Fruit fly (Drosophila melanogaster) whole organism, embryonic: ENCODE data around the gene RanGAP.

Source experiments
- Aef1 ChIP-seq: fragments of 200-800 bp; sonication (Bioruptor generic); IDR thresholded peaks from 3 replicates; pipeline ENCODE4 v1.3.6; 2022; ENCODE audit warnings: missing biosample characterization, missing genetic modification characterization
- Antp ChIP-seq: fragments of 200-800 bp; sonication (Bioruptor generic); optimal IDR thresholded peaks from 3 replicates; lab custom pipeline; 2016; ENCODE audit warnings: missing biosample characterization, missing genetic modification characterization
- CG11085 ChIP-seq: fragments of 200-800 bp; sonication (Bioruptor generic); IDR thresholded peaks from 2 replicates; pipeline ENCODE4 v1.3.6; 2022; ENCODE audit warnings: missing biosample characterization, missing genetic modification characterization
- CG18262 ChIP-seq: fragments of 200-800 bp; optimal IDR thresholded peaks from 3 replicates; lab custom pipeline; 2019; ENCODE audit warnings: missing biosample characterization, mild to moderate bottlenecking, missing genetic modification characterization, moderate library complexity
- CG18476 ChIP-seq: fragments of 200-800 bp; sonication (Bioruptor generic); optimal IDR thresholded peaks from 2 replicates; lab custom pipeline; 2016; ENCODE audit warnings: missing biosample characterization, mild to moderate bottlenecking, missing genetic modification characterization
- CG34224 ChIP-seq: fragments of 200-800 bp; sonication (Bioruptor generic); IDR thresholded peaks from 3 replicates; pipeline ENCODE4 v1.3.6; 2022; ENCODE audit warnings: missing biosample characterization, missing genetic modification characterization; ENCODE audit not compliant: partially characterized antibody
- CG3847 ChIP-seq: fragments of 200-800 bp; sonication (Bioruptor generic); IDR thresholded peaks from 2 replicates; pipeline ENCODE4 v1.3.6; 2022; ENCODE audit warnings: missing biosample characterization, missing genetic modification characterization
- CG3995 ChIP-seq: fragments of 200-800 bp; sonication (Bioruptor generic); optimal IDR thresholded peaks from 3 replicates; lab custom pipeline; 2016; ENCODE audit warnings: missing biosample characterization, missing genetic modification characterization
- CG6254 ChIP-seq: fragments of 200-800 bp; sonication (Bioruptor generic); optimal IDR thresholded peaks from 3 replicates; lab custom pipeline; 2017; ENCODE audit warnings: mild to moderate bottlenecking, missing biosample characterization, missing genetic modification reagents, missing genetic modification characterization
- CG7357 ChIP-seq: fragments of 200-800 bp; sonication (Bioruptor generic); IDR thresholded peaks from 3 replicates; pipeline ENCODE4 v1.3.6; 2022; ENCODE audit warnings: missing biosample characterization, missing genetic modification characterization
- CG7556 ChIP-seq: fragments of 200-800 bp; sonication (Bioruptor generic); optimal IDR thresholded peaks from 2 replicates; lab custom pipeline; 2017; ENCODE audit warnings: missing biosample characterization, mild to moderate bottlenecking, missing genetic modification characterization
- CG7839 ChIP-seq: fragments of 200-800 bp; sonication (Bioruptor generic); optimal IDR thresholded peaks from 3 replicates; lab custom pipeline; 2018; ENCODE audit warnings: missing biosample characterization, mild to moderate bottlenecking, missing genetic modification characterization, moderate library complexity
- CG8290 ChIP-seq, 3 experiments: fragments of 200-800 bp; sonication (Bioruptor generic); optimal IDR thresholded peaks; 2 replicates each; lab custom pipeline; 2016 to 2019; ENCODE audit warnings: missing biosample characterization in 3 of 3, missing genetic modification characterization in 3 of 3, mild to moderate bottlenecking in 2 of 3, moderate library complexity in 1 of 3
- D ChIP-seq, 2 experiments: fragments of 200-800 bp in 1 of 2; fragments of >200 bp in 1 of 2; sonication (Bioruptor generic) in 1 of 2; optimal IDR thresholded peaks; 2 replicates in 1 of 2; 3 replicates in 1 of 2; lab custom pipeline; 2017; ENCODE audit warnings: mild to moderate bottlenecking in 1 of 2, missing biosample characterization in 1 of 2, missing genetic modification characterization in 1 of 2, missing genetic modification reagents in 1 of 2
- D19A ChIP-seq: fragments of 200-800 bp; optimal IDR thresholded peaks from 3 replicates; lab custom pipeline; 2019; ENCODE audit warnings: missing biosample characterization, mild to moderate bottlenecking, missing genetic modification characterization, moderate library complexity
- H2.0 ChIP-seq: fragments of 200-800 bp; sonication (Bioruptor generic); IDR thresholded peaks from 2 replicates; pipeline ENCODE4 v1.3.6; 2022; ENCODE audit warnings: missing biosample characterization, missing genetic modification characterization
- HmgZ ChIP-seq: fragments of 200-800 bp; sonication (Bioruptor generic); optimal IDR thresholded peaks from 2 replicates; lab custom pipeline; 2018; ENCODE audit warnings: missing biosample characterization, mild to moderate bottlenecking, missing genetic modification characterization
- Hmr ChIP-seq: fragments of 200-800 bp; sonication (Bioruptor generic); optimal IDR thresholded peaks from 3 replicates; lab custom pipeline; 2017; ENCODE audit warnings: mild to moderate bottlenecking, missing biosample characterization, missing genetic modification reagents, missing genetic modification characterization
- Hr39 ChIP-seq: fragments of >200 bp; optimal IDR thresholded peaks from 2 replicates; lab custom pipeline; 2017
- Hr51 ChIP-seq, 2 experiments: fragments of 200-800 bp; sonication (Bioruptor generic); optimal IDR thresholded peaks; 2 replicates in 1 of 2; 3 replicates in 1 of 2; lab custom pipeline; 2016 to 2018; ENCODE audit warnings: missing biosample characterization in 2 of 2, missing genetic modification characterization in 2 of 2, mild to moderate bottlenecking in 1 of 2, moderate library complexity in 1 of 2
- Lim3 ChIP-seq: fragments of 200-800 bp; sonication (Bioruptor generic); IDR thresholded peaks from 2 replicates; pipeline ENCODE4 v1.3.6; 2022; ENCODE audit warnings: missing biosample characterization, missing genetic modification characterization
- Med ChIP-seq: fragments of 200-800 bp; sonication (Bioruptor generic); peaks from one replicate; lab custom pipeline; 2016; ENCODE audit warnings: missing biosample characterization, missing genetic modification characterization, mild to moderate bottlenecking, inconsistent platforms, moderate library complexity
- Mrtf ChIP-seq: fragments of 200-800 bp; sonication (Bioruptor generic); IDR thresholded peaks from 3 replicates; pipeline ENCODE4 v1.3.6; 2022; ENCODE audit warnings: missing biosample characterization, missing genetic modification characterization
- PHDP ChIP-seq: fragments of 200-800 bp; sonication (Bioruptor generic); optimal IDR thresholded peaks from 3 replicates; lab custom pipeline; 2018; ENCODE audit warnings: missing biosample characterization, mild to moderate bottlenecking, missing genetic modification characterization, moderate library complexity
- Sox102F ChIP-seq: fragments of 200-800 bp; sonication (Bioruptor generic); optimal IDR thresholded peaks from 2 replicates; lab custom pipeline; 2018; ENCODE audit warnings: missing biosample characterization, mild to moderate bottlenecking, missing genetic modification characterization, moderate library complexity
- az2 ChIP-seq: fragments of 200-800 bp; sonication (Bioruptor generic); optimal IDR thresholded peaks from 3 replicates; lab custom pipeline; 2016; ENCODE audit warnings: missing biosample characterization, missing genetic modification characterization
- danr ChIP-seq: fragments of 200-800 bp; sonication (Bioruptor generic); IDR thresholded peaks from 2 replicates; pipeline ENCODE4 v1.3.6; 2022; ENCODE audit warnings: missing biosample characterization, missing genetic modification characterization
- dmrt99B ChIP-seq: fragments of 200-800 bp; sonication (Bioruptor generic); optimal IDR thresholded peaks from 2 replicates; lab custom pipeline; 2018; ENCODE audit warnings: missing biosample characterization, mild to moderate bottlenecking, missing genetic modification characterization, moderate library complexity
- fd96Cb ChIP-seq: fragments of 200-800 bp; sonication (Bioruptor generic); optimal IDR thresholded peaks from 2 replicates; lab custom pipeline; 2018; ENCODE audit warnings: missing biosample characterization, mild to moderate bottlenecking, missing genetic modification characterization, moderate library complexity
- fu2 ChIP-seq: fragments of 200-800 bp; sonication (Bioruptor generic); optimal IDR thresholded peaks from 2 replicates; lab custom pipeline; 2016; ENCODE audit warnings: missing biosample characterization, missing genetic modification characterization
- gcm ChIP-seq: fragments of 200-800 bp; sonication (Bioruptor generic); optimal IDR thresholded peaks from 2 replicates; lab custom pipeline; 2019; ENCODE audit warnings: missing biosample characterization, mild to moderate bottlenecking, missing genetic modification characterization, moderate library complexity
- jing ChIP-seq: fragments of 200-800 bp; sonication (Bioruptor generic); optimal IDR thresholded peaks from 2 replicates; lab custom pipeline; 2018; ENCODE audit warnings: missing biosample characterization, mild to moderate bottlenecking, missing genetic modification characterization
- kah ChIP-seq: fragments of 200-800 bp; sonication (Bioruptor generic); optimal IDR thresholded peaks from 2 replicates; lab custom pipeline; 2018; ENCODE audit warnings: missing biosample characterization, mild to moderate bottlenecking, missing genetic modification characterization
- lola ChIP-seq, 3 experiments: fragments of >200 bp in 2 of 3; fragments of 200-800 bp in 1 of 3; sonication (Bioruptor generic) in 1 of 3; optimal IDR thresholded peaks; 2 replicates each; lab custom pipeline; 2017 to 2019; ENCODE audit warnings: missing biosample characterization in 3 of 3, missing genetic modification characterization in 3 of 3, mild to moderate bottlenecking in 1 of 3, moderate library complexity in 1 of 3
- oc ChIP-seq: fragments of 200-800 bp; sonication (Bioruptor generic); optimal IDR thresholded peaks from 2 replicates; lab custom pipeline; 2018; ENCODE audit warnings: missing biosample characterization, mild to moderate bottlenecking, missing genetic modification characterization, moderate library complexity
- pan ChIP-seq, 4 experiments: fragments of >200 bp in 3 of 4; fragments of 200-800 bp in 1 of 4; sonication (Bioruptor generic) in 1 of 4; optimal IDR thresholded peaks in 3 of 4; IDR thresholded peaks in 1 of 4; 2 replicates each; pipeline versions ENCODE4 v1.3.6 to Lab custom; 2017 to 2022; ENCODE audit warnings: missing biosample characterization in 2 of 4, missing genetic modification characterization in 2 of 4, mixed read lengths in 1 of 4
- pho ChIP-seq: fragments of 200-800 bp; sonication (Bioruptor generic); optimal IDR thresholded peaks from 2 replicates; lab custom pipeline; 2016; ENCODE audit warnings: missing biosample characterization, missing genetic modification characterization
- psq ChIP-seq: fragments of 200-800 bp; sonication (Bioruptor generic); optimal IDR thresholded peaks from 2 replicates; lab custom pipeline; 2017; ENCODE audit warnings: missing biosample characterization, missing genetic modification characterization
- scrt ChIP-seq: fragments of 200-800 bp; sonication (Bioruptor generic); optimal IDR thresholded peaks from 2 replicates; lab custom pipeline; 2018; ENCODE audit warnings: missing biosample characterization, mild to moderate bottlenecking, missing genetic modification characterization, moderate library complexity
- sens ChIP-seq: fragments of 200-800 bp; sonication (Bioruptor generic); peaks from one replicate; lab custom pipeline; 2016; ENCODE audit warnings: missing biosample characterization, missing genetic modification characterization
- seq ChIP-seq: fragments of 200-800 bp; sonication (Bioruptor generic); IDR thresholded peaks from 2 replicates; pipeline ENCODE4 v1.3.6; 2022; ENCODE audit warnings: missing biosample characterization, missing genetic modification characterization
- slbo ChIP-seq: fragments of 200-800 bp; sonication (Bioruptor generic); IDR thresholded peaks from 2 replicates; pipeline ENCODE4 v1.3.6; 2022; ENCODE audit warnings: missing biosample characterization, missing genetic modification characterization
- tap ChIP-seq: fragments of 200-800 bp; optimal IDR thresholded peaks from 3 replicates; lab custom pipeline; 2019; ENCODE audit warnings: missing biosample characterization, mild to moderate bottlenecking, missing genetic modification characterization, moderate library complexity
- zen ChIP-seq: fragments of 200-800 bp; sonication (Bioruptor generic); optimal IDR thresholded peaks from 3 replicates; lab custom pipeline; 2018; ENCODE audit warnings: missing biosample characterization, mild to moderate bottlenecking, missing genetic modification characterization, moderate library complexity
- zfh2 ChIP-seq: fragments of 200-800 bp; sonication (Bioruptor generic); optimal IDR thresholded peaks from 2 replicates; lab custom pipeline; 2016; ENCODE audit warnings: missing biosample characterization, missing genetic modification characterization

Gene RanGAP

DNA sequence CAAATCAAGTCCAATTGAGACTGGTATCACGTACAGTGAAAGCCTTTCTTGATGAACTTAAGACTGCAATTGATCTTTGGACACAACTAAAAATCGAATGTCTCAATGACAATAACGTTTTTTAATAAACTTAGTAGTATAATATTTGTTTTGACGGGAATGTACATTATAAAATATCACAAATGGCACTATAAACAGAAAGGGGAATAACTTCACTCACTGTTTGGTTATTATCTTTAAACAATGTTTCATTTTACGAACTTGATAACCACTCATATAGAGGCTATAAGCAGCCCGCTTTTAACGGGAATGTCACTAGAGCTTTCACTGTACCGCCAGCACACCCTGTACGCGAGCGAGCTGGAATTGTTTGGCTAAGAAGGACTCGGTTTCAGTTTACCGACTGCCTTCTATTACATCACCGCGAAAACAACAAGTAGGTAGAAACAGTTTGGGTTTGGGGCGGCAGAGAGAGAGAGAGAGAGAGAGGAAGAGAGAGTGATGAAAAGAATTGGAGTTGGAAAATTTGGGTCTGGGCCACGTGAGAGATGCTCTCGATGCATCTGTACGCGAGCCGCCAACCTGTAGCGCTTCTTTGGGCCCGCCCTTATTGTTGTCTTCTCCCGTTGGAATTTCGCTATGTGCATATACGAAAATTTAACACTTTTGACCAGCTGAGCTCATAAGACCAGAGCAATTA, 44.0 kb upstream of the RanGAP start (continued):
- 0 out of 3 replicates have a peak, but pooled peaks have one; percentile 10 for TF ChIP-seq CG34224 (GFP tag; lab: Robert Waterston, UW)
- peak; percentile 81 for TF ChIP-seq scrt
- peak; percentile 43 for TF ChIP-seq zfh2 (GFP tag; lab: Kevin White, UChicago)
- peak; percentile 13 for TF ChIP-seq PHDP (tag; lab: Kevin White, UChicago)
- no peak for TF ChIP-seq pan (optimal IDR thresholded peaks at IDR 0.05; lab: Kevin White, UChicago)
- peak in 1 of 2 experiments; percentile 30 for TF ChIP-seq pan (GFP tag; optimal IDR thresholded peaks at IDR 0.05 in 1 of 2, IDR thresholded peaks at IDR 0.05 in 1 of 2)
- TF ChIP-seq CG18262 = peak; percentile 2
- TF ChIP-seq az2 (GFP tag; lab: Kevin White, UChicago) = peak; percentile 16
- peak; percentile 16 for TF ChIP-seq fu2 (GFP tag; lab: Kevin White, UChicago)
- peak; percentile 72 for TF ChIP-seq Med (GFP tag; lab: Kevin White, UChicago)
- TF ChIP-seq CG7556 (GFP tag; lab: Kevin White, UChicago) = peak; percentile 40
- TF ChIP-seq Hr51 (GFP tag; optimal IDR thresholded peaks at IDR 0.05; lab: Kevin White, UChicago) = peak in 1 of 2 experiments; percentile 33
- TF ChIP-seq Lim3 (GFP tag; lab: Robert Waterston, UW) = no peak
- peak; percentile 6 for TF ChIP-seq jing
- peak; percentile 6 for TF ChIP-seq HmgZ (tag; lab: Kevin White, UChicago)
- TF ChIP-seq danr (GFP tag; lab: Robert Waterston, UW) = no peak
- TF ChIP-seq slbo (GFP tag; lab: Robert Waterston, UW) = peak; percentile 39
- no peak for TF ChIP-seq psq
- TF ChIP-seq tap = peak; percentile 6
- peak; percentile 49 for TF ChIP-seq Hmr (GFP tag; lab: Kevin White, UChicago)
- peak; percentile 3 for TF ChIP-seq CG6254 (GFP tag; lab: Kevin White, UChicago)
- no peak for TF ChIP-seq CG8290 (GFP tag; optimal IDR thresholded peaks at IDR 0.05; lab: Kevin White, UChicago)
- peak in 1 of 2 experiments; percentile 8 for TF ChIP-seq CG8290 (tag; optimal IDR thresholded peaks at IDR 0.05; lab: Kevin White, UChicago)
- peak; percentile 20 for TF ChIP-seq pho (GFP tag; lab: Kevin White, UChicago)
- TF ChIP-seq Sox102F (GFP tag; lab: Kevin White, UChicago) = peak; percentile 22
- TF ChIP-seq CG7839 (tag; lab: Kevin White, UChicago) = peak; percentile 45
- TF ChIP-seq kah (GFP tag; lab: Kevin White, UChicago) = peak; percentile 19

DNA sequence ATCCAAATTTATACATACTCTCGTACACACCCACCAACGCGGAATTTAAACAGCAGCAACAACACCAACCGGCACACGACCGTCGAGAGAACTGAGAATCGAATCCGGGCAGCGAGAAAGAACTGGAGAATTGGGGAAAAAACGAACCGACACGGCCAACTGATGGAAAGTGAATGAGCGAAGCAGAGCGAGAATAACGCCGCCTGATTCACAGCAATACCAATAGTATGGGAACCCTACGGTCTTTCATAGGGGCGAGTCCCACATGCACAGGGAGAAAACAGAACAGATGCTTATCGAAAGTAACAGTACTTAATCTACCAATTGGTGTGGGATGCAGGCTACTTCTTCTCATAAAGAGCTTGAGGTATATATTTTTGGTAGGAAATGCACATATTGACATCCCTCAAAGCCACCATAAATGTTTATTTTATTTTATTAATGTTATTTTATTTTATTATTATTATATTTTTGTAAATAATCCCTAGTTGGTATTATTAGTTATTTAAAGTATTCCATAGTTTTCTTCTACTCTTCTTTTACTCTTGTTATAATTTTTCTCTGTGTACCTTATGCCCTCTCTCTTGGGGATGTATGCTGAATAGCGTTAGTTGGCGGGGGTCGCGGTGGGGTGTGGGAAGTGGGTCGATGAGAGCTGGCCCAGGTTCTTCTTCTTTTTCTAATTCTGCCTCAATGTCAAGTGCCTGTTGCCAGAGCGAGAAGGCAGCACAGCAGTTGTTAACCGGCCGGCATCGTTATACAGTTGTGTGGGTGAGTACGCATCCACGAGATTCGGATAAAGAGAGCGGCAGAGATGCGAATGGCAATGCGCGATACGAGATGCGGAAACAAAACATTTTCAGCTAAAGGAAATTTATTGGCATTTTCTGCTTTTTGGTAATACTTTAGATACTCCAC, 43.2 kb upstream of the RanGAP start, which contains the start of gene CG17544:
TSS of gene CG17544 (minus strand) at position 177 of the 918 bp plus-strand sequence.
- TF ChIP-seq H2.0 (GFP tag; lab: Robert Waterston, UW) (peak; percentile 54), CG11085 (GFP tag; lab: Robert Waterston, UW) (no peak; the same call in 1 of the 2 replicates), D (optimal IDR thresholded peaks at IDR 0.05; lab: Kevin White, UChicago) (no peak), D (GFP tag; optimal IDR thresholded peaks at IDR 0.05; lab: Kevin White, UChicago) (peak; percentile 83), CG3995 (GFP tag; lab: Kevin White, UChicago) (no peak), zen (peak; percentile 62), oc (peak; percentile 77), Mrtf (GFP tag; lab: Robert Waterston, UW) (0 out of 3 replicates have a peak, but pooled peaks have one; percentile 52), CG7357 (GFP tag; lab: Robert Waterston, UW) (0 out of 3 replicates have a peak, but pooled peaks have one; percentile 42), Aef1 (GFP tag; lab: Robert Waterston, UW) (peak; percentile 52; the same call in 1 of the 3 replicates), dmrt99B (peak; percentile 86), fd96Cb (peak; percentile 77), Hr39 (lab: Kevin White, UChicago) (no peak), CG18476 (GFP tag; lab: Kevin White, UChicago) (no peak), gcm (peak; percentile 87), CG3847 (GFP tag; lab: Robert Waterston, UW) (peak; percentile 56; the same call in 1 of the 2 replicates), Antp (GFP tag; lab: Kevin White, UChicago) (peak; percentile 57), seq (GFP tag; lab: Robert Waterston, UW) (no peak; the same call in 1 of the 2 replicates), lola (GFP tag; optimal IDR thresholded peaks at IDR 0.05; lab: Kevin White, UChicago) (peak in 1 of 3 experiments; percentile 83), sens (GFP tag; lab: Kevin White, UChicago) (peak; percentile 84), D19A (tag; lab: Kevin White, UChicago) (peak; percentile 71)
